Worm (Caenorhabditis elegans): ENCODE data around the gene clec-138.

clec-138 gene

DNA sequence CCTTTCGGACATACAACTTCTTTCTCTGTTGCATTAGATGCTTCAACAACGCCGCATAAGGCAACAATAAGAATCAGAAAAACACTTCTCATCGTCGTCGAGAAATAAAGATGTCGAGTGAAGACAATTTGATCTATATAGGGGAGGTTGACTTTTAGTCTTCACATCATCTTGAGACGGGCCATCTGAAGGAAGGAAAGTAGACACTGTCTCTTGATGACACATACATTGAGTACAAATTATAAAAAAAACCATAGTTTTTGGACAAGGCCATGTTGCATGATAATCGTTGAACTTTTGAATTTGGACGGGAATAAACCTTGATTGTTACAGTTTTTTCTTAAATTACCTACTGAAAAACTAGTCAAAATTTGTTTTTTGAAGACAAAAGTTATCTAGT lies 2.0 kb upstream of the clec-138 start, which contains the start of gene clec-139:
TSS of gene clec-139 (minus strand) at position 101 of the 400 bp plus-strand sequence.
- TF ChIP-seq ama-1 (optimal IDR thresholded peaks at IDR 0.05) (no peak), dve-1 (tag; optimal IDR thresholded peaks at IDR 0.05) (no peak), nhr-11 (tag; optimal IDR thresholded peaks at IDR 0.05) (no peak), ztf-16 (tag; optimal IDR thresholded peaks at IDR 0.05) (no peak), pax-1 (tag; optimal IDR thresholded peaks at IDR 0.05) (no peak), ceh-31 (tag; optimal IDR thresholded peaks at IDR 0.05) (no peak), ref-2 (tag; optimal IDR thresholded peaks at IDR 0.05) (no peak), fkh-6 (tag; optimal IDR thresholded peaks at IDR 0.05) (no peak), ceh-14 (tag; optimal IDR thresholded peaks at IDR 0.05) (no peak), hlh-8 (tag; optimal IDR thresholded peaks at IDR 0.05) (no peak), eyg-1 (tag; optimal IDR thresholded peaks at IDR 0.05) (no peak)

DNA sequence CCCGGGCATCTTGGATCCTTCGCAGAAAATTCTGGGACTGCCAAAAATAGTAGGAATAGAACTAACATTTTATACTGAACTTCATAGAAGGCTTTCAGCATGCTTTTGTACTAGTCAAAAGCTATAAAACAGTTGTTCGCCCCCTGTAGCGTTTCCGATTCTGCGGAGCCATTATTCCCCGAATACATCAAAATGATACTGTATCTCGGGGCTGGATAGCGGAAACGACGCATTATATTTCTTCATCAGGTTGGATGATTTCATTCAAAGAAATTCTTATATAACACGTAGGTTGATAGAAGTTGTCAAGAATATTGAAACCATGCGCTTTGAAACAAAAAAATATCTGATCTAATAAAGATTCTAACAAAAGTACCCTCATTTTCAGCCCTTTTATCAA lies 1.6 kb downstream of the clec-138 start, which contains the start of gene clec-137:
TSS of gene clec-137 (minus strand) at position 101 of the 400 bp plus-strand sequence.
- TF ChIP-seq unc-42 (tag; optimal IDR thresholded peaks at IDR 0.05) (no peak), zip-5 (tag; optimal IDR thresholded peaks at IDR 0.05) (no peak), nhr-11 (tag; optimal IDR thresholded peaks at IDR 0.05) (no peak), pha-2 (tag; optimal IDR thresholded peaks at IDR 0.05) (no peak), rnt-1 (tag; optimal IDR thresholded peaks at IDR 0.05) (no peak), ceh-6 (GFP tag; optimal IDR thresholded peaks at IDR 0.05) (no peak), ceh-9 (tag; optimal IDR thresholded peaks at IDR 0.05) (no peak), ceh-14 (tag; optimal IDR thresholded peaks at IDR 0.05) (no peak), ets-4 (tag; optimal IDR thresholded peaks at IDR 0.05) (no peak), ceh-22 (tag; optimal IDR thresholded peaks at IDR 0.05) (no peak)

DNA sequence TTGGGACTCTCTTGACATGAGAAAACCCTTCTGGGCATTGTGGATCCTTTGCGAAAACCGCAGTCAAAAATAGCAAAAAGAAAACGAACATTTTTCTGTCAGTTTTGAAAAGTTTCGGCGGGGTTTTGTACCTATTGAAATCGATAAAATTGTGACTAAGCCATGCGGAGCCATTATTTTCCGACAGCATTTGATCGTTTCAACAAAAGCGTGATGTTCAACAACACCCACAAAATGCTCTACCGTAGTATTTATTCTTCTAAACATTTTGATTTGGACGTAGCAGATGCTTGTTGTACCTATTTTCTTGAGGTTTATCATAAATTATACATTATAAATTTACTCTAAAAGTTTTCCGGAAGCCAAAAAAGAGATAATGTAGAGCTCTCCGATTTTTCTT lies 3.2 kb downstream of the clec-138 start, which contains the start of gene clec-136:
TSS of gene clec-136 (minus strand) at position 101 of the 400 bp plus-strand sequence.
- TF ChIP-seq hlh-13 (GFP tag; optimal IDR thresholded peaks at IDR 0.05) (no peak), pqm-1 (tag; optimal IDR thresholded peaks at IDR 0.05) (no peak), nfya-1 (tag; optimal IDR thresholded peaks at IDR 0.05) (no peak), ceh-31 (tag; optimal IDR thresholded peaks at IDR 0.05) (no peak), ceh-45 (GFP tag; IDR thresholded peaks at IDR 0.05) (no peak), unc-42 (tag; optimal IDR thresholded peaks at IDR 0.05) (no peak), hlh-8 (tag; optimal IDR thresholded peaks at IDR 0.05) (no peak), unc-55 (GFP tag; optimal IDR thresholded peaks at IDR 0.05) (no peak), lim-6 (tag; optimal IDR thresholded peaks at IDR 0.05) (no peak), fkh-10 (GFP tag; optimal IDR thresholded peaks at IDR 0.05) (no peak), dmd-4 (tag; optimal IDR thresholded peaks at IDR 0.05; ENCODE audit: borderline replicate concordance) (no peak)

DNA sequence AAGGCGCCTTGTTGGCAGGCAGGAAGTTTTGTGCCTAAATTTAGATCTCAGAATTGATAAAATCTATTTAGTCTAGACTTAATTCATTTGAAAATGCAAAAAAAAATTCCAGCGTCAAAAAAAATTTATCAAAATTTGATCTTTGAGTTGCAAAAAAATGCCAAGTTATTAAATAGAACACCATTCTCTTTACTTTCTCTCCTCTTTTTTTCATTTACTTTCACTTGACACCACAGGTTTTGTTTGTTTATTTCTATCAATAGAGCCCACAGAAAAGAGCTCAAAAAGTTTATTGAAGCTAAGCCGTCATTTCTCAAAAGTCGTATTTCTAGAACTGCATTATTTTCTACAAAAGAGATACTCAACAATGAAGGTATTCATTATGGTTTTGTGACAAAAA lies 6.9 kb downstream of the clec-138 start, which contains the start of gene pqn-35:
TSS of gene pqn-35 (plus strand) at position 301 of the 400 bp plus-strand sequence.
- no peak for TF ChIP-seq nfya-1 (tag; optimal IDR thresholded peaks at IDR 0.05)
- TF ChIP-seq C08G9.2 (tag; optimal IDR thresholded peaks at IDR 0.05): no peak
- no peak for TF ChIP-seq ceh-18 (tag; optimal IDR thresholded peaks at IDR 0.05)
- TF ChIP-seq tbx-2 (tag; optimal IDR thresholded peaks at IDR 0.05): no peak
- TF ChIP-seq Y22D7AL.16 (tag; optimal IDR thresholded peaks at IDR 0.05): no peak
- TF ChIP-seq pros-1 (tag; optimal IDR thresholded peaks at IDR 0.05): no peak
- TF ChIP-seq hlh-6 (tag; optimal IDR thresholded peaks at IDR 0.05): no peak
- TF ChIP-seq nhr-11 (tag; optimal IDR thresholded peaks at IDR 0.05): no peak
- no peak for TF ChIP-seq che-1 (tag; optimal IDR thresholded peaks at IDR 0.05)
- no peak for TF ChIP-seq ceh-14 (tag; optimal IDR thresholded peaks at IDR 0.05)
- no peak for TF ChIP-seq ahr-1 (tag; optimal IDR thresholded peaks at IDR 0.05)
- TF ChIP-seq fkh-6 (tag; optimal IDR thresholded peaks at IDR 0.05): no peak

DNA sequence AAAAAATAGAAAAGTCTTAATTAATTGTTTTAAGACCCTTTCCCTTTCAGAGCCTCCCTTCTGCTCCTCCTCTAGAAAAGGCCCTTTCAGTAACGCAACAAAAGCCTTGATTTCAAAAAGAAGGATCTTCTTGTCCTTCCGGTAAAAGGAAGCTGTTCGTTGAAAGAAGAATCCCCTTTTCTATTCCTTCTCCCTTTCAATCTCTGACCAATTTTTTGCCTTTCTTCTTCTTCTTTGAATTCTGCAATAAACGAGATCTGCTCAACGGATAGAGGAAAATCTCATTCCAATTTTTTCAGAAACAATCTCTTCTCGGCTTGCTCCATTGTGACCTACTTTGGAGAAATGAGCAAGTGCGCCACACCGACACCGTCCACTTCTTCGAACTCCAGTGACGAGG lies 11.5 kb downstream of the clec-138 start, which contains the start of gene F35D11.3:
TSS of gene F35D11.3 (plus strand) at position 300 of the 400 bp plus-strand sequence.
- no peak for TF ChIP-seq tbx-7 (tag; optimal IDR thresholded peaks at IDR 0.05)
- TF ChIP-seq pqm-1 (tag; optimal IDR thresholded peaks at IDR 0.05): no peak
- no peak for TF ChIP-seq hlh-15 (tag; optimal IDR thresholded peaks at IDR 0.05)
- TF ChIP-seq ceh-2 (tag; optimal IDR thresholded peaks at IDR 0.05): no peak
- TF ChIP-seq sox-2 (GFP tag; IDR thresholded peaks at IDR 0.05): no peak
- no peak for TF ChIP-seq ceh-6 (GFP tag; optimal IDR thresholded peaks at IDR 0.05)
- TF ChIP-seq lin-11 (tag; optimal IDR thresholded peaks at IDR 0.05): no peak
- TF ChIP-seq T23F11.4 (GFP tag; optimal IDR thresholded peaks at IDR 0.05): no peak
- no peak for TF ChIP-seq dmd-4 (tag; optimal IDR thresholded peaks at IDR 0.05; ENCODE audit: borderline replicate concordance)
